Worm (Caenorhabditis elegans) whole organism, young adult: ENCODE data around the gene srh-89.

Experiments used
- F10E7.11 ChIP-seq: sonication (generic microtip); optimal IDR thresholded peaks from 2 replicates; lab custom pipeline; 2017; ENCODE audit warnings: mild to moderate bottlenecking, missing genetic modification characterization, moderate library complexity, missing compliant biosample characterization
- F37B4.10 ChIP-seq: fragments of 200-800 bp; sonication (Bioruptor generic); IDR thresholded peaks from 2 replicates; pipeline ENCODE4 v1.3.6; 2022; ENCODE audit warnings: missing genetic modification characterization, missing compliant biosample characterization
- F39B2.1 ChIP-seq: fragments of 200-800 bp; sonication (Bioruptor generic); IDR thresholded peaks from 2 replicates; pipeline ENCODE4 v1.3.6; 2022; ENCODE audit warnings: missing genetic modification reagents, missing genetic modification characterization, missing compliant biosample characterization
- F52B5.7 ChIP-seq: sonication (generic microtip); optimal IDR thresholded peaks from 2 replicates; lab custom pipeline; 2016; ENCODE audit warnings: mild to moderate bottlenecking, missing genetic modification characterization, missing compliant biosample characterization
- F57A8.1 ChIP-seq: fragments of 200-800 bp; sonication (Bioruptor generic); optimal IDR thresholded peaks from 2 replicates; lab custom pipeline; 2018; ENCODE audit warnings: mild to moderate bottlenecking, missing genetic modification characterization, moderate library complexity, missing compliant biosample characterization
- K11D2.4 ChIP-seq: fragments of 200-800 bp; sonication (Bioruptor generic); IDR thresholded peaks from 2 replicates; pipeline ENCODE4 v1.3.6; 2022; ENCODE audit warnings: missing genetic modification reagents, missing genetic modification characterization, missing compliant biosample characterization
- Y67H2A.10 ChIP-seq: fragments of 200-800 bp; sonication (Bioruptor generic); conservative IDR thresholded peaks from 2 replicates; pipeline ENCODE4 v1.3.6; 2022; ENCODE audit warnings: missing genetic modification reagents, missing genetic modification characterization, missing compliant biosample characterization
- Y79H2A.3 ChIP-seq: fragments of 200-800 bp; sonication (Bioruptor generic); conservative IDR thresholded peaks from 2 replicates; pipeline ENCODE4 v1.3.6; 2022; ENCODE audit warnings: missing genetic modification reagents, missing genetic modification characterization, missing compliant biosample characterization
- ZK185.1 ChIP-seq: sonication (generic microtip); optimal IDR thresholded peaks from 2 replicates; lab custom pipeline; 2016; ENCODE audit warnings: mild to moderate bottlenecking, missing genetic modification characterization, missing compliant biosample characterization; ENCODE audit not compliant: poor library complexity, severe bottlenecking
- aptf-2 ChIP-seq: fragments of 200-800 bp; sonication (Bioruptor generic); conservative IDR thresholded peaks from 2 replicates; pipeline ENCODE4 v1.3.6; 2022; ENCODE audit warnings: missing genetic modification reagents, missing genetic modification characterization, missing compliant biosample characterization
- aptf-3 ChIP-seq: fragments of 200-800 bp; sonication (Bioruptor generic); IDR thresholded peaks from 2 replicates; pipeline ENCODE4 v1.3.6; 2022; ENCODE audit warnings: missing genetic modification characterization, missing compliant biosample characterization
- attf-3 ChIP-seq: fragments of 200-800 bp; sonication (Bioruptor generic); conservative IDR thresholded peaks from 2 replicates; pipeline ENCODE4 v1.3.6; 2022; ENCODE audit warnings: missing genetic modification reagents, missing genetic modification characterization, missing compliant biosample characterization
- bed-1 ChIP-seq: fragments of 200-800 bp; sonication (Bioruptor generic); IDR thresholded peaks from 2 replicates; pipeline ENCODE4 v1.3.6; 2022; ENCODE audit warnings: missing genetic modification reagents, missing genetic modification characterization, missing compliant biosample characterization
- bed-2 ChIP-seq: fragments of 200-800 bp; sonication (Bioruptor generic); IDR thresholded peaks from 2 replicates; pipeline ENCODE4 v1.3.6; 2022; ENCODE audit warnings: missing genetic modification reagents, missing genetic modification characterization, missing compliant biosample characterization
- ceh-40 ChIP-seq: fragments of 200-800 bp; sonication (Bioruptor generic); IDR thresholded peaks from 2 replicates; pipeline ENCODE4 v1.3.6; 2022; ENCODE audit warnings: missing genetic modification characterization, missing compliant biosample characterization
- egl-18 ChIP-seq: fragments of 200-800 bp; sonication (Bioruptor generic); IDR thresholded peaks from 2 replicates; pipeline ENCODE4 v1.3.6; 2022; ENCODE audit warnings: missing genetic modification reagents, missing genetic modification characterization, missing compliant biosample characterization
- egrh-3 ChIP-seq: fragments of 200-800 bp; sonication (Bioruptor generic); IDR thresholded peaks from 2 replicates; pipeline ENCODE4 v1.3.6; 2022; ENCODE audit warnings: missing genetic modification reagents, missing genetic modification characterization, missing compliant biosample characterization
- ekl-4 ChIP-seq: fragments of 200-800 bp; sonication (Bioruptor generic); IDR thresholded peaks from 2 replicates; pipeline ENCODE4 v1.3.6; 2022; ENCODE audit warnings: missing genetic modification reagents, missing genetic modification characterization, missing compliant biosample characterization
- let-607 ChIP-seq, 2 experiments: fragments of 200-800 bp in 1 of 2; sonication (Bioruptor generic) in 1 of 2; sonication (generic microtip) in 1 of 2; optimal IDR thresholded peaks; 2 replicates each; lab custom pipeline; 2016 to 2018; ENCODE audit warnings: mild to moderate bottlenecking in 2 of 2, missing compliant biosample characterization in 2 of 2, missing genetic modification characterization in 2 of 2, moderate library complexity in 2 of 2, missing genotype in 1 of 2
- lin-35 ChIP-seq, 3 experiments: fragments of 150-350 bp in 2 of 3; sonication (generic microtip) in 1 of 3; optimal IDR thresholded peaks; 2 replicates each; lab custom pipeline; 2014 to 2018; ENCODE audit warnings: missing biosample characterization in 3 of 3, missing genetic modification characterization in 3 of 3, missing genetic modification reagents in 3 of 3
- lin-54 ChIP-seq: fragments of 200-800 bp; sonication (Bioruptor generic); optimal IDR thresholded peaks from 2 replicates; lab custom pipeline; 2018; ENCODE audit warnings: mild to moderate bottlenecking, missing genetic modification characterization, missing compliant biosample characterization
- madf-3 ChIP-seq: fragments of 200-800 bp; sonication (Bioruptor generic); IDR thresholded peaks from 2 replicates; pipeline ENCODE4 v1.3.6; 2022; ENCODE audit warnings: missing genetic modification reagents, missing genetic modification characterization, missing compliant biosample characterization
- mcd-1 ChIP-seq: fragments of 200-800 bp; sonication (Bioruptor generic); IDR thresholded peaks from 2 replicates; pipeline ENCODE4 v1.3.6; 2022; ENCODE audit warnings: missing genetic modification reagents, missing genetic modification characterization, missing compliant biosample characterization
- nfya-1 ChIP-seq: sonication (generic microtip); optimal IDR thresholded peaks from 2 replicates; lab custom pipeline; 2017; ENCODE audit warnings: antibody characterized with exemption, missing compliant biosample characterization, missing genetic modification characterization, borderline replicate concordance; ENCODE audit not compliant: insufficient read depth
- pbrm-1 ChIP-seq: fragments of 200-800 bp; sonication (Bioruptor generic); IDR thresholded peaks from 2 replicates; pipeline ENCODE4 v1.3.6; 2022; ENCODE audit warnings: missing genetic modification reagents, missing genetic modification characterization, missing compliant biosample characterization
- rcor-1 ChIP-seq: fragments of 200-800 bp; sonication (Bioruptor generic); IDR thresholded peaks from 2 replicates; pipeline ENCODE4 v1.3.6; 2022; ENCODE audit warnings: missing genetic modification reagents, missing genetic modification characterization, missing compliant biosample characterization
- sdz-38 ChIP-seq: sonication (generic microtip); optimal IDR thresholded peaks from 2 replicates; lab custom pipeline; 2016; ENCODE audit warnings: missing genotype, missing genetic modification characterization, missing compliant biosample characterization
- sea-2 ChIP-seq: fragments of 200-800 bp; sonication (Bioruptor generic); IDR thresholded peaks from 2 replicates; pipeline ENCODE4 v1.3.6; 2022; ENCODE audit warnings: missing genetic modification characterization, missing compliant biosample characterization
- ztf-25 ChIP-seq: fragments of 200-800 bp; sonication (Bioruptor generic); IDR thresholded peaks from 2 replicates; pipeline ENCODE4 v1.3.6; 2022; ENCODE audit warnings: missing genetic modification reagents, missing genetic modification characterization, missing compliant biosample characterization
- ztf-28 ChIP-seq: fragments of 200-800 bp; sonication (Bioruptor generic); IDR thresholded peaks from 2 replicates; pipeline ENCODE4 v1.3.6; 2022; ENCODE audit warnings: missing genetic modification reagents, missing genetic modification characterization, missing compliant biosample characterization
- ztf-6 ChIP-seq: fragments of 200-800 bp; sonication (Bioruptor generic); IDR thresholded peaks from 2 replicates; pipeline ENCODE4 v1.3.6; 2022; ENCODE audit warnings: missing genetic modification reagents, missing genetic modification characterization, missing compliant biosample characterization

The srh-89 gene

ce11 chrV:7444331-7444730 is 20.3 kb downstream of the srh-89 start, which contains the start of gene nhr-141:
Gene nhr-141, plus strand, starts transcription at chrV:7444661.
- TF ChIP-seq egrh-3 (GFP tag; lab: Robert Waterston, UW), result peak; percentile 55
- TF ChIP-seq madf-3 (GFP tag; lab: Robert Waterston, UW), result peak; percentile 65; the same call in 1 of the 2 replicates

- TF ChIP-seq egrh-3 (GFP tag; lab: Robert Waterston, UW), result peak; percentile 88
- TF ChIP-seq bed-2, result peak; percentile 9; the same call in 1 of the 2 replicates
- TF ChIP-seq egl-18, result 0 out of 2 replicates have a peak, but pooled peaks have one; percentile 53
- 0 out of 2 replicates have a peak, but pooled peaks have one; percentile 34 for TF ChIP-seq pbrm-1 (GFP tag; lab: Robert Waterston, UW)
- peak; percentile 94; the same call in 1 of the 2 replicates for TF ChIP-seq F37B4.10
- TF ChIP-seq ztf-25 (GFP tag; lab: Robert Waterston, UW), result 0 out of 2 replicates have a peak, but pooled peaks have one; percentile 75
- TF ChIP-seq bed-1, result 0 out of 2 replicates have a peak, but pooled peaks have one; percentile 20
- 0 out of 2 replicates have a peak, but pooled peaks have one; percentile 51 for TF ChIP-seq F39B2.1
- TF ChIP-seq ztf-6, result 0 out of 2 replicates have a peak, but pooled peaks have one; percentile 35
- peak; percentile 21; the same call in 1 of the 2 replicates for TF ChIP-seq ekl-4
- TF ChIP-seq Y67H2A.10 (GFP tag; lab: Robert Waterston, UW), result peak; percentile 19; the same call in 1 of the 2 replicates
- 0 out of 2 replicates have a peak, but pooled peaks have one; percentile 43 for TF ChIP-seq ztf-28
- peak; percentile 62 for TF ChIP-seq attf-3 (GFP tag; lab: Robert Waterston, UW)
- 0 out of 2 replicates have a peak, but pooled peaks have one; percentile 33 for TF ChIP-seq sea-2
Observed at ce11 chrV:7443480-7443879, 21.1 kb downstream of the srh-89 start.

- TF ChIP-seq aptf-2 (GFP tag; lab: Robert Waterston, UW), result no peak
- no peak for TF ChIP-seq nfya-1 (tag; lab: Kevin White, UChicago)
- no peak for TF ChIP-seq F57A8.1 (GFP tag; lab: Kevin White, UChicago)
- TF ChIP-seq, all 124 proteins: peak for 0
Observed at ce11 chrV:7439807-7440206, 24.8 kb downstream of the srh-89 start, which contains the start of gene try-13. Gene try-13, plus strand, starts transcription at chrV:7440107.

ce11 chrV:7437985-7438384 is 26.6 kb downstream of the srh-89 start, which contains the start of gene F25E5.16:
Gene F25E5.16, plus strand, starts transcription at chrV:7438285.
- TF ChIP-seq rcor-1 (no peak), F39B2.1 (no peak), lin-35 (GFP tag; optimal IDR thresholded peaks at IDR 0.05; lab: Kevin White, UChicago) (no peak), sdz-38 (tag; lab: Kevin White, UChicago) (no peak), let-607 (tag; optimal IDR thresholded peaks at IDR 0.05; lab: Kevin White, UChicago) (no peak), egrh-3 (GFP tag; lab: Robert Waterston, UW) (no peak)

- TF ChIP-seq Y79H2A.3 (GFP tag; lab: Robert Waterston, UW) (no peak), ztf-28 (no peak), K11D2.4 (GFP tag; lab: Robert Waterston, UW) (0 out of 2 replicates have a peak, but pooled peaks have one; percentile 16), F52B5.7 (tag; lab: Kevin White, UChicago) (peak; percentile 10), ceh-40 (no peak), F57A8.1 (GFP tag; lab: Kevin White, UChicago) (no peak), F10E7.11 (tag; lab: Kevin White, UChicago) (peak; percentile 63), lin-54 (GFP tag; lab: Kevin White, UChicago) (no peak), mcd-1 (peak; percentile 18; the same call in 1 of the 2 replicates), aptf-3 (GFP tag; lab: Robert Waterston, UW) (no peak), ZK185.1 (tag; lab: Kevin White, UChicago) (no peak)
Observed at ce11 chrV:7437538-7437937, 27.1 kb downstream of the srh-89 start, which contains the start of gene F25E5.9. Gene F25E5.9, minus strand, starts transcription at chrV:7437919.
